Worm (Caenorhabditis elegans) whole organism, L1 larva: ENCODE measurements around the gene Y40H7A.11.
A peak's percentile ranks its signal among the peaks of the same experiment; 100 is the strongest.

ENCODE experiments used
- C34B4.2 ChIP-seq: sonication (generic microtip); optimal IDR thresholded peaks from 2 replicates; lab custom pipeline; 2017; ENCODE audit warnings: mild to moderate bottlenecking, missing genetic modification characterization, missing compliant biosample characterization
- aha-1 ChIP-seq: fragments of 150-350 bp; optimal IDR thresholded peaks from 2 replicates; lab custom pipeline; 2014; ENCODE audit warnings: missing biosample characterization, missing genetic modification characterization
- alr-1 ChIP-seq: fragments of 200-800 bp; sonication (Bioruptor generic); optimal IDR thresholded peaks from 2 replicates; lab custom pipeline; 2018; ENCODE audit warnings: borderline replicate concordance, mild to moderate bottlenecking, missing genetic modification characterization, missing compliant biosample characterization
- aly-2 ChIP-seq: fragments of 150-350 bp; optimal IDR thresholded peaks from 2 replicates; lab custom pipeline; 2014; ENCODE audit warnings: missing biosample characterization, missing genetic modification characterization
- blmp-1 ChIP-seq: fragments of 150-350 bp; optimal IDR thresholded peaks from 2 replicates; lab custom pipeline; 2014; ENCODE audit warnings: missing biosample characterization, missing genetic modification characterization
- ceh-82 ChIP-seq, 3 experiments: fragments of 150-350 bp in 1 of 3; sonication (generic microtip) in 2 of 3; optimal IDR thresholded peaks; 2 replicates each; lab custom pipeline; 2014 to 2017; ENCODE audit warnings: missing biosample characterization in 3 of 3, missing genetic modification characterization in 3 of 3
- ceh-88 ChIP-seq: fragments of 200-800 bp; sonication (Bioruptor generic); IDR thresholded peaks from 2 replicates; pipeline ENCODE4 v1.3.6; 2022; ENCODE audit warnings: missing genetic modification characterization, missing compliant biosample characterization
- ces-1 ChIP-seq: fragments of 150-350 bp; optimal IDR thresholded peaks from 2 replicates; lab custom pipeline; 2014; ENCODE audit warnings: missing biosample characterization, missing genetic modification reagents, missing genetic modification characterization
- dpl-1 ChIP-seq, 3 experiments: fragments of 150-350 bp in 2 of 3; sonication (generic microtip) in 1 of 3; optimal IDR thresholded peaks; 2 replicates each; lab custom pipeline; 2014 to 2017; ENCODE audit warnings: missing biosample characterization in 3 of 3, missing genetic modification characterization in 3 of 3, missing genetic modification reagents in 3 of 3
- efl-1 ChIP-seq, 4 experiments: fragments of 150-350 bp; optimal IDR thresholded peaks in 3 of 4; peaks in 1 of 4; 1 replicate in 1 of 4; 2 replicates in 3 of 4; lab custom pipeline; 2014; ENCODE audit warnings: missing biosample characterization in 2 of 4, missing genetic modification characterization in 2 of 4, missing genetic modification reagents in 2 of 4
- egl-13 ChIP-seq: sonication (generic microtip); optimal IDR thresholded peaks from 2 replicates; lab custom pipeline; 2016; ENCODE audit warnings: missing genotype, missing genetic modification reagents, missing genetic modification characterization, missing compliant biosample characterization
- elt-2 ChIP-seq: sonication (generic microtip); optimal IDR thresholded peaks from 2 replicates; lab custom pipeline; 2016; ENCODE audit warnings: missing genetic modification characterization, mild to moderate bottlenecking, inconsistent platforms, missing compliant biosample characterization, missing genetic modification reagents
- elt-3 ChIP-seq, 6 experiments: fragments of 150-350 bp in 1 of 6; sonication (generic microtip); optimal IDR thresholded peaks; 2 replicates each; lab custom pipeline; 2017 to 2018; ENCODE audit warnings: missing biosample characterization in 6 of 6, missing genetic modification characterization in 6 of 6, inconsistent platforms in 1 of 6
- ets-5 ChIP-seq: fragments of 200-800 bp; sonication (Bioruptor generic); IDR thresholded peaks from 2 replicates; pipeline ENCODE4 v1.3.6; 2022; ENCODE audit warnings: missing genetic modification characterization, missing compliant biosample characterization
- fkh-10 ChIP-seq: sonication (generic microtip); optimal IDR thresholded peaks from 2 replicates; lab custom pipeline; 2017; ENCODE audit warnings: missing biosample characterization, missing genetic modification reagents, missing genetic modification characterization
- fkh-8 ChIP-seq: sonication (generic microtip); optimal IDR thresholded peaks from 2 replicates; lab custom pipeline; 2016; ENCODE audit warnings: mild to moderate bottlenecking, missing genetic modification characterization, missing compliant biosample characterization
- hlh-17 ChIP-seq: fragments of 200-800 bp; sonication (Bioruptor generic); optimal IDR thresholded peaks from 2 replicates; lab custom pipeline; 2018; ENCODE audit warnings: missing genetic modification characterization, mild to moderate bottlenecking, missing compliant biosample characterization, moderate library complexity, borderline replicate concordance
- hlh-4 ChIP-seq: sonication (generic microtip); optimal IDR thresholded peaks from 2 replicates; lab custom pipeline; 2016; ENCODE audit warnings: mild to moderate bottlenecking, missing genetic modification characterization, missing compliant biosample characterization
- isw-1 ChIP-seq: fragments of 200-800 bp; sonication (Bioruptor generic); IDR thresholded peaks from 2 replicates; pipeline ENCODE4 v1.3.6; 2022; ENCODE audit warnings: missing genetic modification characterization, missing compliant biosample characterization
- lin-13 ChIP-seq: fragments of 150-350 bp; optimal IDR thresholded peaks from 2 replicates; lab custom pipeline; 2014; ENCODE audit warnings: missing biosample characterization, missing genetic modification reagents, missing genetic modification characterization
- lin-14 ChIP-seq: fragments of 200-800 bp; sonication (Bioruptor generic); optimal IDR thresholded peaks from 2 replicates; lab custom pipeline; 2018; ENCODE audit warnings: mild to moderate bottlenecking, missing genetic modification characterization, moderate library complexity, missing compliant biosample characterization
- lin-35 ChIP-seq, 2 experiments: fragments of 150-350 bp; optimal IDR thresholded peaks; 2 replicates each; lab custom pipeline; 2014; ENCODE audit warnings: missing biosample characterization in 2 of 2, missing genetic modification characterization in 2 of 2, missing genetic modification reagents in 2 of 2
- lin-39 ChIP-seq: fragments of 150-350 bp; optimal IDR thresholded peaks from 2 replicates; lab custom pipeline; 2014; ENCODE audit warnings: missing biosample characterization, missing genetic modification reagents, missing genetic modification characterization
- lsy-2 ChIP-seq, 2 experiments: fragments of 150-350 bp; optimal IDR thresholded peaks; 2 replicates each; lab custom pipeline; 2014; ENCODE audit warnings: missing biosample characterization in 2 of 2, missing genetic modification characterization in 2 of 2
- mab-9 ChIP-seq: fragments of 200-800 bp; sonication (Bioruptor generic); IDR thresholded peaks from 2 replicates; pipeline ENCODE4 v1.3.6; 2022; ENCODE audit warnings: missing genetic modification reagents, missing genetic modification characterization, missing compliant biosample characterization
- mdl-1 ChIP-seq, 2 experiments: fragments of 150-350 bp; optimal IDR thresholded peaks; 2 replicates each; lab custom pipeline; 2014 to 2017; ENCODE audit warnings: missing biosample characterization in 2 of 2, missing genetic modification characterization in 2 of 2, inconsistent platforms in 1 of 2
- mef-2 ChIP-seq: fragments of 150-350 bp; optimal IDR thresholded peaks from 2 replicates; lab custom pipeline; 2014; ENCODE audit warnings: missing biosample characterization, missing genetic modification characterization
- mep-1 ChIP-seq: fragments of 150-350 bp; optimal IDR thresholded peaks from 2 replicates; lab custom pipeline; 2014; ENCODE audit warnings: missing biosample characterization, missing genetic modification characterization
- nhr-11 ChIP-seq: fragments of 150-350 bp; optimal IDR thresholded peaks from 2 replicates; lab custom pipeline; 2014; ENCODE audit warnings: missing biosample characterization, missing genetic modification characterization
- nhr-12 ChIP-seq: sonication (generic microtip); optimal IDR thresholded peaks from 2 replicates; lab custom pipeline; 2017; ENCODE audit warnings: missing biosample characterization, missing genetic modification characterization
- nhr-19 ChIP-seq: fragments of 200-800 bp; sonication (Bioruptor generic); conservative IDR thresholded peaks from 2 replicates; pipeline ENCODE4 v1.3.6; 2022; ENCODE audit warnings: missing genetic modification characterization, missing compliant biosample characterization
- nhr-20 ChIP-seq: sonication (generic microtip); optimal IDR thresholded peaks from 2 replicates; lab custom pipeline; 2016; ENCODE audit warnings: mild to moderate bottlenecking, missing genetic modification characterization, missing compliant biosample characterization
- nhr-28 ChIP-seq: fragments of 150-350 bp; optimal IDR thresholded peaks from 2 replicates; lab custom pipeline; 2014; ENCODE audit warnings: missing biosample characterization, missing genetic modification characterization
- nhr-47 ChIP-seq: sonication (generic microtip); optimal IDR thresholded peaks from 2 replicates; lab custom pipeline; 2016; ENCODE audit warnings: mild to moderate bottlenecking, missing genetic modification characterization, moderate library complexity, missing compliant biosample characterization
- nhr-71 ChIP-seq: sonication (generic microtip); optimal IDR thresholded peaks from 2 replicates; lab custom pipeline; 2016; ENCODE audit warnings: mild to moderate bottlenecking, missing genetic modification characterization, moderate library complexity, missing compliant biosample characterization
- nhr-76 ChIP-seq: sonication (generic microtip); optimal IDR thresholded peaks from 2 replicates; lab custom pipeline; 2017; ENCODE audit warnings: missing biosample characterization, missing genetic modification characterization
- nhr-77 ChIP-seq: fragments of 150-350 bp; optimal IDR thresholded peaks from 2 replicates; lab custom pipeline; 2014; ENCODE audit warnings: missing biosample characterization, missing genetic modification characterization
- nhr-84 ChIP-seq: sonication (generic microtip); optimal IDR thresholded peaks from 2 replicates; lab custom pipeline; 2017; ENCODE audit warnings: missing biosample characterization, missing genetic modification characterization
- nhr-90 ChIP-seq: sonication (generic microtip); optimal IDR thresholded peaks from 2 replicates; lab custom pipeline; 2016; ENCODE audit warnings: mild to moderate bottlenecking, missing genetic modification characterization, missing compliant biosample characterization; ENCODE audit not compliant: poor library complexity
- pqm-1 ChIP-seq: sonication (generic microtip); optimal IDR thresholded peaks from 3 replicates; lab custom pipeline; 2017; ENCODE audit warnings: missing biosample characterization, missing genetic modification characterization
- rnt-1 ChIP-seq: sonication (generic microtip); optimal IDR thresholded peaks from 2 replicates; lab custom pipeline; 2016; ENCODE audit warnings: mild to moderate bottlenecking, missing genetic modification characterization, moderate library complexity, missing compliant biosample characterization
- snpc-4 ChIP-seq: fragments of 150-350 bp; optimal IDR thresholded peaks from 2 replicates; lab custom pipeline; 2014; ENCODE audit warnings: missing biosample characterization, missing genetic modification characterization
- sup-37 ChIP-seq: fragments of 200-800 bp; sonication (Bioruptor generic); optimal IDR thresholded peaks from 2 replicates; lab custom pipeline; 2018; ENCODE audit warnings: mild to moderate bottlenecking, missing genetic modification characterization, missing compliant biosample characterization
- swsn-7 ChIP-seq: sonication (generic microtip); optimal IDR thresholded peaks from 2 replicates; lab custom pipeline; 2016; ENCODE audit warnings: missing genetic modification characterization, missing compliant biosample characterization
- tlp-1 ChIP-seq: fragments of 150-350 bp; optimal IDR thresholded peaks from 2 replicates; lab custom pipeline; 2014; ENCODE audit warnings: missing biosample characterization, missing genetic modification characterization
- unc-30 ChIP-seq: sonication (generic microtip); optimal IDR thresholded peaks from 2 replicates; lab custom pipeline; 2017; ENCODE audit warnings: missing biosample characterization, missing genetic modification characterization
- unc-86 ChIP-seq: sonication (generic microtip); optimal IDR thresholded peaks from 2 replicates; lab custom pipeline; 2016; ENCODE audit warnings: missing genetic modification characterization, missing compliant biosample characterization
- unc-98 ChIP-seq: fragments of 200-800 bp; sonication (Bioruptor generic); IDR thresholded peaks from 2 replicates; pipeline ENCODE4 v1.3.6; 2022; ENCODE audit warnings: missing genetic modification characterization, missing compliant biosample characterization
- xbp-1 ChIP-seq: sonication (generic microtip); optimal IDR thresholded peaks from 2 replicates; lab custom pipeline; 2016; ENCODE audit warnings: missing genetic modification characterization, missing compliant biosample characterization
- ztf-11 ChIP-seq, 2 experiments: sonication (generic microtip); optimal IDR thresholded peaks; 2 replicates each; lab custom pipeline; 2016 to 2017; ENCODE audit warnings: missing genetic modification characterization in 2 of 2, missing biosample characterization in 1 of 2, missing compliant biosample characterization in 1 of 2

Y40H7A.11 gene

DNA sequence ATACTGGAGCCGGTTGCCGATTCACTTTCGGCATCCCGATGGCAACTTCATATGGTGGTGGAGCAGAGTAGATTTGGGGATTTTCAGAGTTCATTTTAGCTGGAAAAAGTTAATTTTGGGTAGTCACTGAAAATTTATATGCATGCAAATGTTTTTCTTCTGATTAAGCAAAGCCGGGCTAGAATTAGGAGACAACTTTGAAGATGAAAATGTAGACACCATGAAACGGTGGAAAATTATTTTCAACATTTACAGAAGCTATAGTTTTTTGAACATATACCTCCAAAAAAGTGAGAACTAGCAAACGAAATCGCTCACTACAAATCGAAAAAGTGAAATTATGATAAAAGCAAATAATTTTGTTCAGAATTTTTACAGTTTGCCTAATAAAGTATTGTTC lies at the start of gene Y40H7A.11:
Gene Y40H7A.11, minus strand, starts transcription at position 101 of the 400 bp plus-strand sequence.
- TF ChIP-seq lsy-2 (tag; optimal IDR thresholded peaks at IDR 0.05; lab: Kevin White, UChicago): no peak
- TF ChIP-seq lin-35 (GFP tag; optimal IDR thresholded peaks at IDR 0.05; lab: Kevin White, UChicago): no peak
- no peak for TF ChIP-seq hlh-17 (GFP tag; lab: Kevin White, UChicago)
- no peak for TF ChIP-seq nhr-47 (tag; lab: Kevin White, UChicago)
- TF ChIP-seq nhr-84 (tag; lab: Kevin White, UChicago): no peak
- TF ChIP-seq nhr-77 (tag; lab: Kevin White, UChicago): no peak

ce11 chrIV:15259548-15259947 lies 39.4 kb upstream of the Y40H7A.11 start, which contains the start of gene Y73F8A.5:
TSS of gene Y73F8A.5 (plus strand) at chrIV:15259868.
- TF ChIP-seq unc-98 (GFP tag; lab: Robert Waterston, UW) (no peak), C34B4.2 (tag; lab: Kevin White, UChicago) (no peak), elt-2 (tag; lab: Kevin White, UChicago) (no peak), unc-30 (tag; lab: Kevin White, UChicago) (no peak), nhr-19 (GFP tag; lab: Robert Waterston, UW) (no peak), elt-3 (tag; optimal IDR thresholded peaks at IDR 0.05; lab: Kevin White, UChicago) (no peak), nhr-20 (no peak), rnt-1 (tag; lab: Kevin White, UChicago) (no peak), pqm-1 (tag; lab: Kevin White, UChicago) (no peak), alr-1 (tag; lab: Kevin White, UChicago) (no peak), dpl-1 (GFP tag; optimal IDR thresholded peaks at IDR 0.05; lab: Kevin White, UChicago) (peak in 1 of 3 experiments; percentile 10), nhr-11 (tag; lab: Kevin White, UChicago) (no peak), sup-37 (GFP tag; lab: Kevin White, UChicago) (no peak), nhr-71 (no peak), swsn-7 (peak; percentile 25), lin-13 (GFP tag; lab: Kevin White, UChicago) (no peak), tlp-1 (tag; lab: Kevin White, UChicago) (no peak), isw-1 (peak; percentile 9; the same call in 1 of the 2 replicates), ces-1 (GFP tag; lab: Kevin White, UChicago) (no peak), nhr-84 (tag; lab: Kevin White, UChicago) (no peak), nhr-28 (tag; lab: Kevin White, UChicago) (no peak), mef-2 (tag; lab: Kevin White, UChicago) (no peak), fkh-8 (tag; lab: Kevin White, UChicago) (peak; percentile 49), nhr-90 (no peak), aha-1 (tag; lab: Kevin White, UChicago) (no peak), ets-5 (GFP tag; lab: Robert Waterston, UW) (no peak), mdl-1 (tag; optimal IDR thresholded peaks at IDR 0.05; lab: Kevin White, UChicago) (no peak), nhr-76 (tag; lab: Kevin White, UChicago) (no peak), lsy-2 (tag; optimal IDR thresholded peaks at IDR 0.05; lab: Kevin White, UChicago) (peak in 1 of 2 experiments; percentile 16), xbp-1 (peak; percentile 14), hlh-4 (tag; lab: Kevin White, UChicago) (no peak), unc-86 (tag; lab: Kevin White, UChicago) (peak; percentile 56), efl-1 (optimal IDR thresholded peaks at IDR 0.05; lab: Kevin White, UChicago) (peak; percentile 31 to 53), efl-1 (GFP tag; optimal IDR thresholded peaks at IDR 0.05 in 1 of 2; lab: Kevin White, UChicago) (peak in 1 of 2 experiments; percentile 8), mab-9 (GFP tag; lab: Robert Waterston, UW) (no peak), ceh-88 (no peak), fkh-10 (GFP tag; lab: Kevin White, UChicago) (peak; percentile 15), nhr-12 (tag; lab: Kevin White, UChicago) (no peak), ztf-11 (tag; optimal IDR thresholded peaks at IDR 0.05; lab: Kevin White, UChicago) (peak in 1 of 2 experiments; percentile 20), snpc-4 (tag; lab: Kevin White, UChicago) (no peak), lin-14 (no peak), lin-39 (tag; lab: Kevin White, UChicago) (no peak), blmp-1 (tag; lab: Kevin White, UChicago) (no peak), nhr-47 (tag; lab: Kevin White, UChicago) (peak; percentile 39), ceh-82 (tag; optimal IDR thresholded peaks at IDR 0.05; lab: Kevin White, UChicago) (peak; percentile 27 to 58 (median 39)), aly-2 (tag; lab: Kevin White, UChicago) (no peak), mep-1 (peak; percentile 54), egl-13 (no peak)
